Worm (Caenorhabditis elegans): ENCODE data around the gene F32E10.8.

F32E10.8 gene

DNA sequence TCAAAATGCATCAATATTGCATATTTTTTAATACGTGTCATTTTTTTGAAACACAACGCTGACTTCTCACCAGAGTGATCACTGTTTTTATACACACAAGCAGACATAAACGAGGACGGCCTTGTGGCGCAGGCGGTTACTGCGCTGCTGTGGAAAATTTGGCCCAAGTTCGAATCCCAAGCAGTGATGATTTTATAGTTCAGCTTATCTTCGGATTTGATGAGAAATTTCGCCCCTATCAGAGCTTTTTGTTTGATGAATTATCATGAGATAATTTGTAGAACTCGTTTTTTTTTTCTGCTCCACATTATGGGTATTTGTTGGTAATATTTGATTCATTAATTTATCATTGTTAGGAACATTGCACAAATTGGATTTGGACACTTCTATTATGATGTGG, 6.5 kb downstream of the F32E10.8 start (continued):
- TF ChIP-seq snpc-4 (tag; optimal IDR thresholded peaks at IDR 0.05) (no peak), gmeb-1 (tag; optimal IDR thresholded peaks at IDR 0.05) (peak; percentile 66), mdl-1 (tag; optimal IDR thresholded peaks at IDR 0.05) (no peak), aly-2 (tag; optimal IDR thresholded peaks at IDR 0.05) (no peak), F13H6.1 (tag; optimal IDR thresholded peaks at IDR 0.05) (peak; percentile 63)

ce11 chrIV:7575147-7575768, 7.9 kb downstream of the F32E10.8 start, which contains the start of gene cec-4:
TSS of gene cec-4 (plus strand) at chrIV:7575718.
- TF ChIP-seq mdl-1 (tag; optimal IDR thresholded peaks at IDR 0.05) (no peak), unc-55 (GFP tag; optimal IDR thresholded peaks at IDR 0.05) (peak; percentile 14), blmp-1 (tag; optimal IDR thresholded peaks at IDR 0.05; ENCODE audit: insufficient read depth) (no peak)

DNA sequence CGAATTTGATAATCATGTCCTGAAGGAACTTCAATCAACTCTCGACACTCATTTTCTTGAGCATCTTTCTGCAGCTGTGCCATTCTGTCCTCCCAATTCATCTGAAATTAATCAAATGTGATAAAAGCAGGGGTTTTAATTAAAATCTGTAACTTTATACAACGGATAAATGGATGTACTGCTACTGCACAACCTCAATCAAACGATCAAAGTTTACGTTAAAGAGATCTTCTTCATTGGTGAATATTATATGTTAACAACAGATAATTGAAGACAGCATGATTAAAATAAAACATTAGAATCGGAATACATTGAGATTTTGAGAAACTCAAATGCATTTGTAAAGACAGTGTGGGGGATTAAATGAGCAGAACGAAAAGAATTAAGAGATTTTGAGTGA, 10.9 kb downstream of the F32E10.8 start, which contains the start of gene F32E10.5:
Gene F32E10.5, minus strand, starts transcription at position 101 of the 400 bp plus-strand sequence.
- TF ChIP-seq ceh-82 (tag; optimal IDR thresholded peaks at IDR 0.05) = no peak
- TF ChIP-seq mdl-1 (tag; optimal IDR thresholded peaks at IDR 0.05) = no peak
- TF ChIP-seq Y55F3AM.14 (GFP tag; optimal IDR thresholded peaks at IDR 0.05) = no peak

DNA sequence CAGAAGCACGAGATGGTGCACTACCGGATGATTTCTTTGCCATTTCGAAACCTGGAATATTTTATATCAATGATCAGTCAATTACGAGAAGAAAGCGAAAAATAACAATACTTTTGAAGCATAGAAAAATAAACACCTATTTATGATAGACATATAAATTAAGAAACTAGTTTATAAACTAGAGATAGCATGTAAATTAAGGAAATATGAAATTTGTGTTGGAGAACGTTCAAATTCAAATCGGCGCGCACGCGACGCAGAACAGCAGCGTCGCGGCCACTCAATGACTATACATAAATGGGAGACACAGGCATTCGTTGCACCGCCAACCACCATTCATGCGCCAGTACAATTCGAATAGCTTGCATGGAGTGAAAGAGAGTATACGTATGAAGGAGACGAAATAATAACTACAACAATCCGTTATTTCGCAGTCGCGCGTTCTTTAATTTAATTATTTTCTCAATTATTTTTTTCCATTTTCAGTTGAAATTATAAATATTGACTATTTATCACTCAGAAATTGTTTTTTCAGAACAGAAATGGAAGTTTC, 12.7 kb downstream of the F32E10.8 start, which contains the start of the genes cec-5 and nol-10:
Gene cec-5, minus strand, starts transcription at position 51 of the 553 bp plus-strand sequence.
Gene nol-10, plus strand, starts transcription at position 536 of the 553 bp plus-strand sequence.
- TF ChIP-seq lin-11 (tag; optimal IDR thresholded peaks at IDR 0.05) (peak; percentile 70), mdl-1 (tag; optimal IDR thresholded peaks at IDR 0.05) (peak in 1 of 2 experiments; percentile 9), sma-9 (GFP tag; optimal IDR thresholded peaks at IDR 0.05) (peak; percentile 31), sma-9 (tag; optimal IDR thresholded peaks at IDR 0.05) (no peak), R02D3.7 (tag; optimal IDR thresholded peaks at IDR 0.05) (no peak), nhr-6 (tag; optimal IDR thresholded peaks at IDR 0.05) (peak; percentile 48), ceh-16 (tag; optimal IDR thresholded peaks at IDR 0.05) (no peak), lin-13 (GFP tag; optimal IDR thresholded peaks at IDR 0.05) (peak; percentile 90), elt-1 (tag; optimal IDR thresholded peaks at IDR 0.05) (no peak), nhr-23 (tag; optimal IDR thresholded peaks at IDR 0.05) (no peak), F13H6.1 (tag; optimal IDR thresholded peaks at IDR 0.05) (peak; percentile 84), C34F6.9 (tag; optimal IDR thresholded peaks at IDR 0.05) (peak; percentile 91), ZK546.5 (tag; optimal IDR thresholded peaks at IDR 0.05) (no peak), crh-2 (tag; optimal IDR thresholded peaks at IDR 0.05) (peak; percentile 86), nhr-12 (tag; optimal IDR thresholded peaks at IDR 0.05) (no peak), egl-27 (tag; optimal IDR thresholded peaks at IDR 0.05) (peak; percentile 13), sem-4 (tag; optimal IDR thresholded peaks at IDR 0.05) (peak; percentile 92), ceh-82 (tag; optimal IDR thresholded peaks at IDR 0.05) (peak; percentile 9), snpc-4 (tag; optimal IDR thresholded peaks at IDR 0.05) (peak; percentile 53), gmeb-1 (tag; optimal IDR thresholded peaks at IDR 0.05) (peak; percentile 60), nhr-11 (tag; optimal IDR thresholded peaks at IDR 0.05) (no peak), fos-1 (tag; optimal IDR thresholded peaks at IDR 0.05) (peak; percentile 77), dmd-4 (tag; optimal IDR thresholded peaks at IDR 0.05) (no peak), sma-3 (GFP tag; optimal IDR thresholded peaks at IDR 0.05) (peak; percentile 57), mbf-1 (tag; optimal IDR thresholded peaks at IDR 0.05) (no peak), unc-62 (GFP tag; optimal IDR thresholded peaks at IDR 0.05) (no peak), nhr-77 (tag; optimal IDR thresholded peaks at IDR 0.05) (no peak), aly-2 (tag; optimal IDR thresholded peaks at IDR 0.05) (no peak), unc-39 (tag; optimal IDR thresholded peaks at IDR 0.05) (no peak), ztf-1 (GFP tag; conservative IDR thresholded peaks at IDR 0.05) (no peak), nhr-25 (tag; optimal IDR thresholded peaks at IDR 0.05) (peak; percentile 79), lin-39 (tag; optimal IDR thresholded peaks at IDR 0.05) (no peak), lsy-2 (tag; optimal IDR thresholded peaks at IDR 0.05) (peak; percentile 56 to 86), elt-3 (tag; optimal IDR thresholded peaks at IDR 0.05) (no peak), zag-1 (tag; optimal IDR thresholded peaks at IDR 0.05) (peak; percentile 78), ama-1 (optimal IDR thresholded peaks at IDR 0.05) (no peak), nhr-129 (tag; optimal IDR thresholded peaks at IDR 0.05) (peak; percentile 85), nhr-21 (tag; optimal IDR thresholded peaks at IDR 0.05) (peak; percentile 43), nhr-10 (tag; optimal IDR thresholded peaks at IDR 0.05) (no peak), peb-1 (tag; optimal IDR thresholded peaks at IDR 0.05) (no peak), ztf-11 (tag; optimal IDR thresholded peaks at IDR 0.05) (no peak), blmp-1 (tag; optimal IDR thresholded peaks at IDR 0.05; ENCODE audit: insufficient read depth) (peak; percentile 33), mab-5 (tag; optimal IDR thresholded peaks at IDR 0.05) (peak; percentile 42), ztf-4 (tag; optimal IDR thresholded peaks at IDR 0.05) (peak; percentile 13), Y55F3AM.14 (GFP tag; optimal IDR thresholded peaks at IDR 0.05) (no peak)

All from whole organism, L2 larva.